Fruit fly (Drosophila melanogaster) whole organism, wandering third instar larva: Measurements from ENCODE around the gene CG5103.

Experiments used
- Abd-B ChIP-seq: fragments of >200 bp; optimal IDR thresholded peaks from 2 replicates; lab custom pipeline; 2017; ENCODE audit warnings: missing biosample characterization, missing genetic modification characterization
- CG32264 ChIP-seq: fragments of 200-800 bp; sonication (Bioruptor generic); optimal IDR thresholded peaks from 2 replicates; lab custom pipeline; 2016; ENCODE audit warnings: missing biosample characterization, missing genetic modification characterization
- CG9705 ChIP-seq: fragments of 200-800 bp; sonication (Bioruptor generic); optimal IDR thresholded peaks from 2 replicates; lab custom pipeline; 2018; ENCODE audit warnings: missing biosample characterization, mild to moderate bottlenecking, missing genetic modification characterization
- CrebA ChIP-seq: fragments of 200-800 bp; sonication (Bioruptor generic); optimal IDR thresholded peaks from 2 replicates; lab custom pipeline; 2016; ENCODE audit warnings: missing biosample characterization, mild to moderate bottlenecking, missing genetic modification characterization, borderline replicate concordance
- Dif ChIP-seq: fragments of 200-275, 200-300 bp; sonication (Bioruptor generic); optimal IDR thresholded peaks from 2 replicates; lab custom pipeline; 2018; ENCODE audit warnings: missing biosample characterization, missing genetic modification characterization; ENCODE audit not compliant: partially characterized antibody
- GATAd ChIP-seq: sonication (Bioruptor generic); optimal IDR thresholded peaks from 2 replicates; lab custom pipeline; 2016; ENCODE audit warnings: missing biosample characterization, missing genetic modification characterization
- HLH106 ChIP-seq: fragments of 200-800 bp; optimal IDR thresholded peaks from 3 replicates; lab custom pipeline; 2019; ENCODE audit warnings: missing biosample characterization, mild to moderate bottlenecking, missing genetic modification characterization, moderate library complexity
- Hnf4 ChIP-seq: fragments of 200-800 bp; sonication (Bioruptor generic); optimal IDR thresholded peaks from 2 replicates; lab custom pipeline; 2016; ENCODE audit warnings: missing biosample characterization, mild to moderate bottlenecking, missing genetic modification characterization
- Hr78 ChIP-seq: fragments of >200 bp; optimal IDR thresholded peaks from 2 replicates; lab custom pipeline; 2017; ENCODE audit warnings: missing biosample characterization, missing genetic modification characterization
- Hr83 ChIP-seq: fragments of 200-300 bp; sonication (Bioruptor generic); optimal IDR thresholded peaks from 2 replicates; lab custom pipeline; 2016; ENCODE audit warnings: missing biosample characterization, mild to moderate bottlenecking, missing genetic modification characterization, moderate library complexity; ENCODE audit not compliant: poor library complexity, severe bottlenecking
- Mio ChIP-seq: sonication (Bioruptor generic); optimal IDR thresholded peaks from 2 replicates; lab custom pipeline; 2016; ENCODE audit warnings: missing biosample characterization, missing genetic modification characterization
- Myc ChIP-seq: fragments of >200 bp; optimal IDR thresholded peaks from 2 replicates; lab custom pipeline; 2017
- N ChIP-seq: fragments of >200 bp; optimal IDR thresholded peaks from 2 replicates; lab custom pipeline; 2018; ENCODE audit warnings: missing biosample characterization, missing external identifiers, missing genetic modification characterization
- OdsH ChIP-seq: fragments of 200-800 bp; sonication (Bioruptor generic); optimal IDR thresholded peaks from 2 replicates; lab custom pipeline; 2016; ENCODE audit warnings: missing biosample characterization, mild to moderate bottlenecking, missing genetic modification characterization
- Rel ChIP-seq, 2 experiments: fragments of 200-800 bp; sonication (Bioruptor generic) in 1 of 2; optimal IDR thresholded peaks; 2 replicates in 1 of 2; 3 replicates in 1 of 2; lab custom pipeline; 2016 to 2019; ENCODE audit warnings: mild to moderate bottlenecking in 2 of 2, missing biosample characterization in 2 of 2, missing genetic modification characterization in 2 of 2, moderate library complexity in 1 of 2
- Sp1 ChIP-seq: fragments of 200-800 bp; sonication (Bioruptor generic); optimal IDR thresholded peaks from 3 replicates; lab custom pipeline; 2019; ENCODE audit warnings: missing biosample characterization, mild to moderate bottlenecking, missing genetic modification characterization, moderate library complexity
- br ChIP-seq: fragments of 200-800 bp; sonication (Bioruptor generic); optimal IDR thresholded peaks from 2 replicates; lab custom pipeline; 2016; ENCODE audit warnings: missing biosample characterization, missing genetic modification characterization
- brk ChIP-seq: fragments of 200-800 bp; sonication (Bioruptor generic); optimal IDR thresholded peaks from 2 replicates; lab custom pipeline; 2016; ENCODE audit warnings: missing biosample characterization, mild to moderate bottlenecking, missing genetic modification characterization
- dmrt93B ChIP-seq: fragments of 200-800 bp; sonication (Bioruptor generic); optimal IDR thresholded peaks from 2 replicates; lab custom pipeline; 2018; ENCODE audit warnings: missing biosample characterization, mild to moderate bottlenecking, missing genetic modification characterization
- ey ChIP-seq: fragments of 200-800 bp; sonication (Bioruptor generic); optimal IDR thresholded peaks from 2 replicates; lab custom pipeline; 2016; ENCODE audit warnings: missing biosample characterization, missing genetic modification characterization
- foxo ChIP-seq, 2 experiments: fragments of 200-800 bp; sonication (Bioruptor generic); optimal IDR thresholded peaks; 2 replicates in 1 of 2; 3 replicates in 1 of 2; lab custom pipeline; 2016 to 2017; ENCODE audit warnings: missing biosample characterization in 2 of 2, missing genetic modification characterization in 2 of 2
- fru ChIP-seq: fragments of 200-800 bp; sonication (Bioruptor generic); optimal IDR thresholded peaks from 3 replicates; lab custom pipeline; 2016; ENCODE audit warnings: missing biosample characterization, mild to moderate bottlenecking, missing genetic modification characterization
- h ChIP-seq: fragments of 200-800 bp; sonication (Bioruptor generic); optimal IDR thresholded peaks from 3 replicates; lab custom pipeline; 2016; ENCODE audit warnings: missing biosample characterization, mild to moderate bottlenecking, missing genetic modification characterization
- jim ChIP-seq: fragments of 175-275, 200-325 bp; sonication (Bioruptor generic); optimal IDR thresholded peaks from 2 replicates; lab custom pipeline; 2016; ENCODE audit warnings: missing biosample characterization, mild to moderate bottlenecking, missing genetic modification characterization
- psq ChIP-seq: fragments of 200-800 bp; sonication (Bioruptor generic); optimal IDR thresholded peaks from 3 replicates; lab custom pipeline; 2017; ENCODE audit warnings: missing biosample characterization, mild to moderate bottlenecking, missing genetic modification characterization, moderate library complexity
- rgr ChIP-seq: fragments of 200-800 bp; sonication (Bioruptor generic); optimal IDR thresholded peaks from 3 replicates; lab custom pipeline; 2016; ENCODE audit warnings: missing biosample characterization, mild to moderate bottlenecking, missing genetic modification characterization
- sage ChIP-seq: fragments of 200-800 bp; sonication (Bioruptor generic); optimal IDR thresholded peaks from 2 replicates; lab custom pipeline; 2016; ENCODE audit warnings: missing biosample characterization, mild to moderate bottlenecking, missing genetic modification characterization
- sv ChIP-seq: fragments of 200-800 bp; sonication (Bioruptor generic); optimal IDR thresholded peaks from 3 replicates; lab custom pipeline; 2016; ENCODE audit warnings: missing biosample characterization, missing genetic modification characterization
- tai ChIP-seq: sonication (Bioruptor generic); optimal IDR thresholded peaks from 2 replicates; lab custom pipeline; 2016; ENCODE audit warnings: missing biosample characterization, missing genetic modification characterization
- woc ChIP-seq: sonication (Bioruptor generic); optimal IDR thresholded peaks from 2 replicates; lab custom pipeline; 2016; ENCODE audit warnings: missing biosample characterization, mild to moderate bottlenecking, missing genetic modification characterization

Gene CG5103

dm6 chr3L:18248110-18248791 lies 45.8 kb downstream of the CG5103 start:
- TF ChIP-seq foxo (GFP tag; optimal IDR thresholded peaks at IDR 0.05; lab: Kevin White, UChicago) (no peak), rgr (GFP tag; lab: Kevin White, UChicago) (no peak), GATAd (GFP tag; lab: Kevin White, UChicago) (no peak), jim (GFP tag; lab: Kevin White, UChicago) (no peak), HLH106 (tag; lab: Kevin White, UChicago) (no peak), Hr78 (GFP tag; lab: Kevin White, UChicago) (no peak), Dif (GFP tag; lab: Kevin White, UChicago) (no peak), CrebA (GFP tag; lab: Kevin White, UChicago) (no peak), ey (GFP tag; lab: Kevin White, UChicago) (no peak), psq (GFP tag; lab: Kevin White, UChicago) (no peak)
- TF ChIP-seq, all 38 proteins: peak for 0

dm6 chr3L:18245709-18246080 lies 48.4 kb downstream of the CG5103 start:
- TF ChIP-seq jim (GFP tag; lab: Kevin White, UChicago) = no peak
- TF ChIP-seq CrebA (GFP tag; lab: Kevin White, UChicago) = no peak
- TF ChIP-seq Rel (GFP tag; optimal IDR thresholded peaks at IDR 0.05; lab: Kevin White, UChicago) = no peak
- TF ChIP-seq Rel (tag; optimal IDR thresholded peaks at IDR 0.05; lab: Kevin White, UChicago) = no peak
- no peak for TF ChIP-seq Abd-B

dm6 chr3L:18244982-18245708 lies 48.9 kb downstream of the CG5103 start:
- TF ChIP-seq Hr83 (GFP tag; lab: Kevin White, UChicago) = no peak
- TF ChIP-seq HLH106 (tag; lab: Kevin White, UChicago) = no peak
- TF ChIP-seq OdsH = no peak
- TF ChIP-seq dmrt93B = no peak
- no peak for TF ChIP-seq jim (GFP tag; lab: Kevin White, UChicago)
- no peak for TF ChIP-seq br
- no peak for TF ChIP-seq Hr78 (GFP tag; lab: Kevin White, UChicago)
- TF ChIP-seq brk = no peak
- no peak for TF ChIP-seq Sp1
- TF ChIP-seq psq (GFP tag; lab: Kevin White, UChicago) = no peak
- no peak for TF ChIP-seq CG32264 (GFP tag; lab: Kevin White, UChicago)
- TF ChIP-seq fru = no peak

dm6 chr3L:18244186-18244585 lies 49.9 kb downstream of the CG5103 start:
- TF ChIP-seq CrebA (GFP tag; lab: Kevin White, UChicago) (no peak), Mio (GFP tag; lab: Kevin White, UChicago) (no peak), sage (GFP tag; lab: Kevin White, UChicago) (no peak), tai (GFP tag; lab: Kevin White, UChicago) (no peak), Hr78 (GFP tag; lab: Kevin White, UChicago) (no peak), CG32264 (GFP tag; lab: Kevin White, UChicago) (no peak), sv (GFP tag; lab: Kevin White, UChicago) (no peak), fru (no peak), Hnf4 (GFP tag; lab: Kevin White, UChicago) (no peak), Abd-B (no peak), dmrt93B (no peak), Rel (GFP tag; optimal IDR thresholded peaks at IDR 0.05; lab: Kevin White, UChicago) (no peak), Rel (tag; optimal IDR thresholded peaks at IDR 0.05; lab: Kevin White, UChicago) (no peak), CG9705 (GFP tag; lab: Kevin White, UChicago) (no peak), N (no peak), woc (GFP tag; lab: Kevin White, UChicago) (no peak), h (GFP tag; lab: Kevin White, UChicago) (no peak), Myc (lab: Kevin White, UChicago) (no peak)
